Worm (Caenorhabditis elegans) whole organism, late embryonic: ENCODE data around the gene ula-1.

Experiments used
- ama-1 ChIP-seq: fragments of 150-350 bp; optimal IDR thresholded peaks from 2 replicates; lab custom pipeline; 2014
- ceh-48 ChIP-seq: sonication (generic microtip); optimal IDR thresholded peaks from 2 replicates; lab custom pipeline; 2016; ENCODE audit warnings: missing genetic modification characterization, inconsistent platforms, missing compliant biosample characterization
- ceh-9 ChIP-seq: sonication (generic microtip); optimal IDR thresholded peaks from 2 replicates; lab custom pipeline; 2016; ENCODE audit warnings: mild to moderate bottlenecking, missing genetic modification characterization, inconsistent platforms, missing compliant biosample characterization
- dmd-4 ChIP-seq: sonication (generic microtip); optimal IDR thresholded peaks from 2 replicates; lab custom pipeline; 2016; ENCODE audit warnings: borderline replicate concordance, missing genetic modification characterization, missing compliant biosample characterization
- elt-2 ChIP-seq: sonication (generic microtip); optimal IDR thresholded peaks from 2 replicates; lab custom pipeline; 2016; ENCODE audit warnings: missing genetic modification reagents, missing genetic modification characterization, missing compliant biosample characterization
- ets-4 ChIP-seq: sonication (generic microtip); optimal IDR thresholded peaks from 2 replicates; lab custom pipeline; 2016; ENCODE audit warnings: missing genetic modification characterization, missing compliant biosample characterization
- fax-1 ChIP-seq: sonication (generic microtip); optimal IDR thresholded peaks from 2 replicates; lab custom pipeline; 2016; ENCODE audit warnings: missing genotype, missing genetic modification characterization, missing compliant biosample characterization
- fkh-10 ChIP-seq: fragments of 150-350 bp; optimal IDR thresholded peaks from 2 replicates; lab custom pipeline; 2014; ENCODE audit warnings: missing biosample characterization, missing genetic modification reagents, missing genetic modification characterization
- fkh-6 ChIP-seq: sonication (generic microtip); optimal IDR thresholded peaks from 2 replicates; lab custom pipeline; 2016; ENCODE audit warnings: missing genetic modification characterization, missing compliant biosample characterization
- odd-2 ChIP-seq: sonication (generic microtip); optimal IDR thresholded peaks from 2 replicates; lab custom pipeline; 2017; ENCODE audit warnings: antibody characterized with exemption, mild to moderate bottlenecking, missing genetic modification characterization, missing compliant biosample characterization
- pag-3 ChIP-seq: sonication (generic microtip); optimal IDR thresholded peaks from 2 replicates; lab custom pipeline; 2016; ENCODE audit warnings: missing compliant biosample characterization, missing genetic modification characterization, borderline replicate concordance
- pha-4 ChIP-seq: fragments of 150-350 bp; optimal IDR thresholded peaks from 2 replicates; lab custom pipeline; 2018; ENCODE audit warnings: missing biosample characterization, missing genetic modification reagents, missing genetic modification characterization
- pros-1 ChIP-seq: fragments of 150-350 bp; optimal IDR thresholded peaks from 2 replicates; lab custom pipeline; 2014; ENCODE audit warnings: missing biosample characterization, missing genetic modification reagents, missing genetic modification characterization
- sdc-2 ChIP-seq: sonication (generic microtip); optimal IDR thresholded peaks from 2 replicates; lab custom pipeline; 2016; ENCODE audit warnings: missing genotype, missing genetic modification characterization, missing compliant biosample characterization

- TF ChIP-seq dmd-4 (tag; lab: Kevin White, UChicago), result no peak
- TF ChIP-seq ceh-48 (tag; lab: Kevin White, UChicago), result no peak
- no peak for TF ChIP-seq ets-4 (tag; lab: Kevin White, UChicago)
- no peak for TF ChIP-seq ama-1 (lab: Kevin White, UChicago)
- no peak for TF ChIP-seq fkh-10
- no peak for TF ChIP-seq pha-4 (tag; lab: Kevin White, UChicago)
- no peak for TF ChIP-seq sdc-2 (tag; lab: Kevin White, UChicago)
- TF ChIP-seq pros-1 (tag; lab: Kevin White, UChicago), result no peak
- TF ChIP-seq pag-3 (tag; lab: Kevin White, UChicago), result no peak
- TF ChIP-seq fax-1 (tag; lab: Kevin White, UChicago), result no peak
- no peak for TF ChIP-seq fkh-6 (tag; lab: Kevin White, UChicago)
- TF ChIP-seq ceh-9 (tag; lab: Kevin White, UChicago), result no peak
- no peak for TF ChIP-seq odd-2
- no peak for TF ChIP-seq elt-2 (tag; lab: Kevin White, UChicago)
Observed at ce11 chrIII:4952970-4953369, 32.8 kb upstream of the ula-1 start.
